Worm (Caenorhabditis elegans): ENCODE data around the gene slc-36.3.

ce11 chrV:20534072-20534471 is 9.9 kb downstream of the slc-36.3 start, which contains the start of gene famh-161:
- TF ChIP-seq nhr-90 (tag; optimal IDR thresholded peaks at IDR 0.05; ENCODE audit: poor library complexity) (no peak), blmp-1 (tag; optimal IDR thresholded peaks at IDR 0.05) (no peak), jun-1 (tag; optimal IDR thresholded peaks at IDR 0.05) (no peak), Y116A8C.19 (tag; optimal IDR thresholded peaks at IDR 0.05; ENCODE audit: borderline replicate concordance) (no peak), nhr-76 (tag; optimal IDR thresholded peaks at IDR 0.05) (no peak), snpc-4 (tag; optimal IDR thresholded peaks at IDR 0.05) (no peak), mep-1 (tag; optimal IDR thresholded peaks at IDR 0.05) (no peak), ztf-11 (tag; optimal IDR thresholded peaks at IDR 0.05) (no peak), ceh-82 (tag; optimal IDR thresholded peaks at IDR 0.05) (no peak), fos-1 (tag; optimal IDR thresholded peaks at IDR 0.05) (no peak), egl-27 (tag; optimal IDR thresholded peaks at IDR 0.05) (no peak), elt-3 (tag; optimal IDR thresholded peaks at IDR 0.05) (no peak), nhr-11 (tag; optimal IDR thresholded peaks at IDR 0.05) (no peak), unc-62 (GFP tag; optimal IDR thresholded peaks at IDR 0.05) (no peak)
